Fruit fly (Drosophila melanogaster): ENCODE data around the gene Pdp.

The Pdp gene

DNA sequence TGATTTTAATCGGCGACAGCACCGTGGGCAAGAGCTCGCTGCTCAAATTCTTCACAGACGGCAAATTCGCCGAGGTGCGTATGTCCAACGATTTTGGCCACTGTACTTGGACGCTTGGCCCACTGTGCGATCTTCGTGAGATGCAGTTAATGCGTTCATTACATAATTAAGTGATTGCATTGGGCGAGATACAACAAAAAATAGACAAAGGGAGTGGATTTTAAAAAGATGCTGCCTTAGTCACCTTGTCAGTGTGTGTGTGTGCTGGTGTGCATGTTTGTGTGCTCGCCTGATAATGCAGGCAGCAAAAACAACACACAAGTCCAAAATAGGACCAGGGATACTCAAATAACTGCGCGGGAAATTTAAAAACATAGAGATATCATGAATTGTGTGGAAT, 811 bp upstream of the Pdp start (continued):
- TF ChIP-seq CG17612 (GFP tag; IDR thresholded peaks at IDR 0.05), result no peak
- TF ChIP-seq MBD-R2 (GFP tag; IDR thresholded peaks at IDR 0.05), result no peak
- peak; percentile 66; the same call in 1 of the 4 replicates for TF ChIP-seq chinmo (GFP tag; IDR thresholded peaks at IDR 0.05; ENCODE audit: partially characterized antibody)
- no peak for TF ChIP-seq toy (GFP tag; IDR thresholded peaks at IDR 0.05)
- TF ChIP-seq CG16779 (GFP tag; IDR thresholded peaks at IDR 0.05), result no peak
- TF ChIP-seq en (GFP tag; optimal IDR thresholded peaks at IDR 0.05), result no peak
- no peak for TF ChIP-seq bab2 (GFP tag; optimal IDR thresholded peaks at IDR 0.05)
- peak; percentile 1 for TF ChIP-seq CG2116 (GFP tag; optimal IDR thresholded peaks at IDR 0.05)
- TF ChIP-seq CG3726 (GFP tag; IDR thresholded peaks at IDR 0.05), result no peak
- TF ChIP-seq gem (tag; optimal IDR thresholded peaks at IDR 0.05), result no peak
- no peak for TF ChIP-seq CG13296 (GFP tag; optimal IDR thresholded peaks at IDR 0.05)
- TF ChIP-seq zf30C (GFP tag; optimal IDR thresholded peaks at IDR 0.05), result no peak
- no peak for TF ChIP-seq al (GFP tag; IDR thresholded peaks at IDR 0.05)
- 0 out of 3 replicates have a peak, but pooled peaks have one; percentile 13 for TF ChIP-seq Aef1 (GFP tag; IDR thresholded peaks at IDR 0.05)
- TF ChIP-seq oc (tag; optimal IDR thresholded peaks at IDR 0.05), result no peak
- no peak for TF ChIP-seq CG18476 (GFP tag; optimal IDR thresholded peaks at IDR 0.05)
- TF ChIP-seq gro (GFP tag; optimal IDR thresholded peaks at IDR 0.05), result no peak
- no peak for TF ChIP-seq CG31388 (GFP tag; optimal IDR thresholded peaks at IDR 0.05)
- no peak for TF ChIP-seq lmd (GFP tag; IDR thresholded peaks at IDR 0.05)
- no peak for TF ChIP-seq usp (GFP tag; optimal IDR thresholded peaks at IDR 0.05)
- no peak for TF ChIP-seq Dip3 (GFP tag; optimal IDR thresholded peaks at IDR 0.05)
- no peak for TF ChIP-seq gt (GFP tag; IDR thresholded peaks at IDR 0.05)
- TF ChIP-seq Gug (GFP tag; IDR thresholded peaks at IDR 0.05), result no peak
- TF ChIP-seq CG2678 (tag; optimal IDR thresholded peaks at IDR 0.05), result no peak
- TF ChIP-seq CG12942 (GFP tag; optimal IDR thresholded peaks at IDR 0.05), result no peak
- no peak for TF ChIP-seq lov (optimal IDR thresholded peaks at IDR 0.05)
- TF ChIP-seq lov (GFP tag; IDR thresholded peaks at IDR 0.05), result no peak

DNA sequence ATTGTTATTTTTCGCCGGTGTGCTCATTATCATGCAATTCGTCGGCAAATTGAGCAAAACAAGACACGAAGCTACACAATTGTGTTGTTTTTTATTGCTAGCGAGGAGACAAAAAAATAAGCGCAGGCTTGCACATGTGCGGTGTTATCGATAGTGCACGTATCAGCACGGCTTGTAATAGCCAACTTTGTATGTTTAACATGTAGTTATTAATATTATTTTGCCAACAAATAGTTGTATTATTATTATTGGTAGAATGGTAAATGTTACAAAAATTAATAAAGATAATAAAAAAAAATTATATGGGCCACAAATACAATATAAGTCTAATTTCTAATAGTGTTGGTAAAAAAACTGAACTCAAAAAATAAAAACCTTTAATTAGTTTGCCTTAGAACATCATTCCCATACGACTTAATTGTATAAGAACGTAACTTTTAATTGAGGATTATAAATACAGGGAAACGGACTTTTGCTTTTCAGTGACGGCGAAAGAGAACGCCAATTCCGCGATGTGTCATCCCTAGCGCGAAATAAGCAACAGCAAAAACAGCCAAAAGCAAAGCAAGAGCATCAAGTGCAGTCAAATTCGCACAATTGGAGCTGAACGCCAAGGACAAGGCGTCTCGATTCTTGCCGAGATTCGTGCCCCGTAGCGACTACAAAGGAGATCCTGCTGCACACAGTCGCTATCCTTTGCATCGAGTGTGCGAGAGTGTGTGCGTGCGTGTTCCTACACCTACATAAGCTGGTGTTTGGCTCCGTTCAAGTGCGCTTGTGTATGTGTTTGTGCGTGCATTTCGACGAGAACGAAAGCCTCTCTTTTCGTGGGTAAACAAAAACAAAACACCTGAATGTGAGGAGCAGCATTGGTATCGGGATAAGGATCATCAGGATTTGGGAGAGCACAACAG, 5.9 kb downstream of the Pdp start, which contains the start of the genes NELF-B and CG12155:
Gene NELF-B, minus strand, starts transcription at position 111 of the 914 bp plus-strand sequence.
Gene CG12155, plus strand, starts transcription at position 505 of the 914 bp plus-strand sequence.
- TF ChIP-seq ase (GFP tag; IDR thresholded peaks at IDR 0.05) (0 out of 3 replicates have a peak, but pooled peaks have one; percentile 35), mld (GFP tag; IDR thresholded peaks at IDR 0.05; ENCODE audit: partially characterized antibody) (no peak), CG10267 (tag; optimal IDR thresholded peaks at IDR 0.05) (peak; percentile 59), CG32532 (GFP tag; IDR thresholded peaks at IDR 0.05) (peak; percentile 49; the same call in 1 of the 2 replicates), Sry-β (GFP tag; optimal IDR thresholded peaks at IDR 0.05) (peak; percentile 43), CG12659 (GFP tag; optimal IDR thresholded peaks at IDR 0.05) (peak; percentile 77), CG13123 (GFP tag; optimal IDR thresholded peaks at IDR 0.05) (peak; percentile 35), CG31441 (GFP tag; IDR thresholded peaks at IDR 0.05) (no peak; the same call in 1 of the 2 replicates), CG16863 (GFP tag; optimal IDR thresholded peaks at IDR 0.05) (no peak), CG6272 (GFP tag; IDR thresholded peaks at IDR 0.05) (no peak; the same call in 1 of the 2 replicates), Hr3 (GFP tag; optimal IDR thresholded peaks at IDR 0.05) (peak; percentile 71), ttk (GFP tag; IDR thresholded peaks at IDR 0.05) (no peak), fru (optimal IDR thresholded peaks at IDR 0.05) (no peak), Dfd (GFP tag; optimal IDR thresholded peaks at IDR 0.05) (no peak), dan (GFP tag; IDR thresholded peaks at IDR 0.05) (no peak), dmrt99B (tag; optimal IDR thresholded peaks at IDR 0.05) (no peak), CG10543 (GFP tag; optimal IDR thresholded peaks at IDR 0.05) (peak; percentile 63), NFAT (GFP tag; IDR thresholded peaks at IDR 0.05) (0 out of 2 replicates have a peak, but pooled peaks have one; percentile 45), Stat92E (GFP tag; optimal IDR thresholded peaks at IDR 0.05) (no peak), zf30C (GFP tag; optimal IDR thresholded peaks at IDR 0.05) (no peak), Nf-YC (tag; optimal IDR thresholded peaks at IDR 0.05) (peak; percentile 61), CG31388 (GFP tag; optimal IDR thresholded peaks at IDR 0.05) (no peak), sna (GFP tag; IDR thresholded peaks at IDR 0.05; ENCODE audit: partially characterized antibody) (0 out of 2 replicates have a peak, but pooled peaks have one; percentile 21), unc-4 (GFP tag; IDR thresholded peaks at IDR 0.05; ENCODE audit: partially characterized antibody) (peak; percentile 48; the same call in 1 of the 2 replicates), ro (GFP tag; IDR thresholded peaks at IDR 0.05) (no peak)
